Worm (Caenorhabditis elegans): ENCODE data around the gene agxt-1.
A peak's percentile ranks its signal among the peaks of the same experiment; 100 is the strongest.

DNA sequence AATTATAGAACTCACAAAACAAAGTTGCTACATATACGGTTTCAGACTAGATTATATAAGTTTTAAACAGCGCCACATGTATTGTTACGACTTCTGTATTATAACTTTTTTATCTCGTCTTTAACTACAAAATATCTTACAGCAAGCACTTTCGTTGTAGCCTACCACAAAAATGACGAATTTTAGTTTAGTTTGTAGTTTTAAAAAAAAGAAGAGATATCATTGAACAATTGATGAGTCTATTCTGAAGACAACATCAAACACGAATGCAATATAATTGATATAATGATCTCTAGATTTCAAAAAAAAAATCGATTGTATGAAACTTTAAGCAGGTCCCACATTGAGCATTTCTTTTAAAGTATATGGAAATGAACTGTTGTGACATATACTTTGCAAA lies 31.2 kb upstream of the agxt-1 start:
- TF ChIP-seq nhr-23 (tag; optimal IDR thresholded peaks at IDR 0.05) (no peak), ama-1 (optimal IDR thresholded peaks at IDR 0.05) (no peak), ztf-11 (tag; optimal IDR thresholded peaks at IDR 0.05) (no peak), R02D3.7 (tag; optimal IDR thresholded peaks at IDR 0.05) (no peak), nhr-12 (tag; optimal IDR thresholded peaks at IDR 0.05) (no peak), F13H6.1 (tag; optimal IDR thresholded peaks at IDR 0.05) (no peak), aly-2 (tag; optimal IDR thresholded peaks at IDR 0.05) (no peak), sem-4 (tag; optimal IDR thresholded peaks at IDR 0.05) (no peak), blmp-1 (tag; optimal IDR thresholded peaks at IDR 0.05; ENCODE audit: insufficient read depth) (no peak), nhr-25 (tag; optimal IDR thresholded peaks at IDR 0.05) (peak; percentile 4), dmd-4 (tag; optimal IDR thresholded peaks at IDR 0.05) (no peak), elt-1 (tag; optimal IDR thresholded peaks at IDR 0.05) (no peak), snpc-4 (tag; optimal IDR thresholded peaks at IDR 0.05) (no peak)
